Fruit fly (Drosophila melanogaster) whole organism, wandering third instar larva: ENCODE measurements around the gene CG46311.
A peak's percentile ranks its signal among the peaks of the same experiment; 100 is the strongest.

Source experiments
- Abd-B ChIP-seq: fragments of >200 bp; optimal IDR thresholded peaks from 2 replicates; lab custom pipeline; 2017; ENCODE audit warnings: missing biosample characterization, missing genetic modification characterization
- CG32264 ChIP-seq: fragments of 200-800 bp; sonication (Bioruptor generic); optimal IDR thresholded peaks from 2 replicates; lab custom pipeline; 2016; ENCODE audit warnings: missing biosample characterization, missing genetic modification characterization
- CG9705 ChIP-seq: fragments of 200-800 bp; sonication (Bioruptor generic); optimal IDR thresholded peaks from 2 replicates; lab custom pipeline; 2018; ENCODE audit warnings: missing biosample characterization, mild to moderate bottlenecking, missing genetic modification characterization
- CrebA ChIP-seq: fragments of 200-800 bp; sonication (Bioruptor generic); optimal IDR thresholded peaks from 2 replicates; lab custom pipeline; 2016; ENCODE audit warnings: missing biosample characterization, mild to moderate bottlenecking, missing genetic modification characterization, borderline replicate concordance
- Dfd ChIP-seq: fragments of >200 bp; optimal IDR thresholded peaks from 2 replicates; lab custom pipeline; 2017; ENCODE audit warnings: missing biosample characterization, missing genetic modification characterization
- Dif ChIP-seq: fragments of 200-275, 200-300 bp; sonication (Bioruptor generic); optimal IDR thresholded peaks from 2 replicates; lab custom pipeline; 2018; ENCODE audit warnings: missing biosample characterization, missing genetic modification characterization; ENCODE audit not compliant: partially characterized antibody
- GATAd ChIP-seq: sonication (Bioruptor generic); optimal IDR thresholded peaks from 2 replicates; lab custom pipeline; 2016; ENCODE audit warnings: missing biosample characterization, missing genetic modification characterization
- HLH106 ChIP-seq: fragments of 200-800 bp; optimal IDR thresholded peaks from 3 replicates; lab custom pipeline; 2019; ENCODE audit warnings: missing biosample characterization, mild to moderate bottlenecking, missing genetic modification characterization, moderate library complexity
- Hnf4 ChIP-seq: fragments of 200-800 bp; sonication (Bioruptor generic); optimal IDR thresholded peaks from 2 replicates; lab custom pipeline; 2016; ENCODE audit warnings: missing biosample characterization, mild to moderate bottlenecking, missing genetic modification characterization
- Hr78 ChIP-seq: fragments of >200 bp; optimal IDR thresholded peaks from 2 replicates; lab custom pipeline; 2017; ENCODE audit warnings: missing biosample characterization, missing genetic modification characterization
- Hr83 ChIP-seq: fragments of 200-300 bp; sonication (Bioruptor generic); optimal IDR thresholded peaks from 2 replicates; lab custom pipeline; 2016; ENCODE audit warnings: missing biosample characterization, mild to moderate bottlenecking, missing genetic modification characterization, moderate library complexity; ENCODE audit not compliant: poor library complexity, severe bottlenecking
- Jra ChIP-seq: sonication (Bioruptor generic); optimal IDR thresholded peaks from 2 replicates; lab custom pipeline; 2016; ENCODE audit warnings: missing biosample characterization, missing genetic modification characterization
- Mio ChIP-seq: sonication (Bioruptor generic); optimal IDR thresholded peaks from 2 replicates; lab custom pipeline; 2016; ENCODE audit warnings: missing biosample characterization, missing genetic modification characterization
- N ChIP-seq: fragments of >200 bp; optimal IDR thresholded peaks from 2 replicates; lab custom pipeline; 2018; ENCODE audit warnings: missing biosample characterization, missing external identifiers, missing genetic modification characterization
- OdsH ChIP-seq: fragments of 200-800 bp; sonication (Bioruptor generic); optimal IDR thresholded peaks from 2 replicates; lab custom pipeline; 2016; ENCODE audit warnings: missing biosample characterization, mild to moderate bottlenecking, missing genetic modification characterization
- Rel ChIP-seq, 2 experiments: fragments of 200-800 bp; sonication (Bioruptor generic) in 1 of 2; optimal IDR thresholded peaks; 2 replicates in 1 of 2; 3 replicates in 1 of 2; lab custom pipeline; 2016 to 2019; ENCODE audit warnings: mild to moderate bottlenecking in 2 of 2, missing biosample characterization in 2 of 2, missing genetic modification characterization in 2 of 2, moderate library complexity in 1 of 2
- Sp1 ChIP-seq: fragments of 200-800 bp; sonication (Bioruptor generic); optimal IDR thresholded peaks from 3 replicates; lab custom pipeline; 2019; ENCODE audit warnings: missing biosample characterization, mild to moderate bottlenecking, missing genetic modification characterization, moderate library complexity
- Vsx2 ChIP-seq: fragments of 200-300, 225-300 bp; sonication (Bioruptor generic); optimal IDR thresholded peaks from 2 replicates; lab custom pipeline; 2018; ENCODE audit warnings: missing biosample characterization, missing genetic modification characterization; ENCODE audit not compliant: partially characterized antibody
- brk ChIP-seq: fragments of 200-800 bp; sonication (Bioruptor generic); optimal IDR thresholded peaks from 2 replicates; lab custom pipeline; 2016; ENCODE audit warnings: missing biosample characterization, mild to moderate bottlenecking, missing genetic modification characterization
- dmrt93B ChIP-seq: fragments of 200-800 bp; sonication (Bioruptor generic); optimal IDR thresholded peaks from 2 replicates; lab custom pipeline; 2018; ENCODE audit warnings: missing biosample characterization, mild to moderate bottlenecking, missing genetic modification characterization
- dsf ChIP-seq: sonication (Bioruptor generic); optimal IDR thresholded peaks from 2 replicates; lab custom pipeline; 2016; ENCODE audit warnings: missing biosample characterization, missing genetic modification characterization, borderline replicate concordance
- ey ChIP-seq: fragments of 200-800 bp; sonication (Bioruptor generic); optimal IDR thresholded peaks from 2 replicates; lab custom pipeline; 2016; ENCODE audit warnings: missing biosample characterization, missing genetic modification characterization
- foxo ChIP-seq, 2 experiments: fragments of 200-800 bp; sonication (Bioruptor generic); optimal IDR thresholded peaks; 2 replicates in 1 of 2; 3 replicates in 1 of 2; lab custom pipeline; 2016 to 2017; ENCODE audit warnings: missing biosample characterization in 2 of 2, missing genetic modification characterization in 2 of 2
- fru ChIP-seq: fragments of 200-800 bp; sonication (Bioruptor generic); optimal IDR thresholded peaks from 3 replicates; lab custom pipeline; 2016; ENCODE audit warnings: missing biosample characterization, mild to moderate bottlenecking, missing genetic modification characterization
- h ChIP-seq: fragments of 200-800 bp; sonication (Bioruptor generic); optimal IDR thresholded peaks from 3 replicates; lab custom pipeline; 2016; ENCODE audit warnings: missing biosample characterization, mild to moderate bottlenecking, missing genetic modification characterization
- jim ChIP-seq: fragments of 175-275, 200-325 bp; sonication (Bioruptor generic); optimal IDR thresholded peaks from 2 replicates; lab custom pipeline; 2016; ENCODE audit warnings: missing biosample characterization, mild to moderate bottlenecking, missing genetic modification characterization
- lola ChIP-seq: fragments of >200 bp; optimal IDR thresholded peaks from 2 replicates; lab custom pipeline; 2017; ENCODE audit warnings: missing biosample characterization, missing genetic modification characterization
- pan ChIP-seq: fragments of >200 bp; optimal IDR thresholded peaks from 2 replicates; lab custom pipeline; 2017
- psq ChIP-seq: fragments of 200-800 bp; sonication (Bioruptor generic); optimal IDR thresholded peaks from 3 replicates; lab custom pipeline; 2017; ENCODE audit warnings: missing biosample characterization, mild to moderate bottlenecking, missing genetic modification characterization, moderate library complexity
- rgr ChIP-seq: fragments of 200-800 bp; sonication (Bioruptor generic); optimal IDR thresholded peaks from 3 replicates; lab custom pipeline; 2016; ENCODE audit warnings: missing biosample characterization, mild to moderate bottlenecking, missing genetic modification characterization
- sage ChIP-seq: fragments of 200-800 bp; sonication (Bioruptor generic); optimal IDR thresholded peaks from 2 replicates; lab custom pipeline; 2016; ENCODE audit warnings: missing biosample characterization, mild to moderate bottlenecking, missing genetic modification characterization
- sv ChIP-seq: fragments of 200-800 bp; sonication (Bioruptor generic); optimal IDR thresholded peaks from 3 replicates; lab custom pipeline; 2016; ENCODE audit warnings: missing biosample characterization, missing genetic modification characterization
- tai ChIP-seq: sonication (Bioruptor generic); optimal IDR thresholded peaks from 2 replicates; lab custom pipeline; 2016; ENCODE audit warnings: missing biosample characterization, missing genetic modification characterization
- usp ChIP-seq: fragments of >200 bp; optimal IDR thresholded peaks from 2 replicates; lab custom pipeline; 2017; ENCODE audit warnings: missing biosample characterization, missing genetic modification characterization
- woc ChIP-seq: sonication (Bioruptor generic); optimal IDR thresholded peaks from 2 replicates; lab custom pipeline; 2016; ENCODE audit warnings: missing biosample characterization, mild to moderate bottlenecking, missing genetic modification characterization

CG46311 gene

dm6 chrX:13572382-13572781, 8.8 kb downstream of the CG46311 start:
- TF ChIP-seq woc (GFP tag; lab: Kevin White, UChicago) (no peak), Vsx2 (GFP tag; lab: Kevin White, UChicago) (no peak), N (GFP tag; lab: Kevin White, UChicago) (no peak), sv (GFP tag; lab: Kevin White, UChicago) (no peak), Sp1 (GFP tag; lab: Kevin White, UChicago) (no peak), dmrt93B (GFP tag; lab: Kevin White, UChicago) (no peak), jim (GFP tag; lab: Kevin White, UChicago) (no peak), rgr (no peak), CG32264 (GFP tag; lab: Kevin White, UChicago) (no peak), Dfd (GFP tag; lab: Kevin White, UChicago) (no peak), psq (no peak), Hr83 (GFP tag; lab: Kevin White, UChicago) (no peak), ey (GFP tag; lab: Kevin White, UChicago) (peak; percentile 29), foxo (GFP tag; optimal IDR thresholded peaks at IDR 0.05; lab: Kevin White, UChicago) (peak in 1 of 2 experiments; percentile 29), Hnf4 (no peak), h (GFP tag; lab: Kevin White, UChicago) (no peak), GATAd (GFP tag; lab: Kevin White, UChicago) (no peak)

DNA sequence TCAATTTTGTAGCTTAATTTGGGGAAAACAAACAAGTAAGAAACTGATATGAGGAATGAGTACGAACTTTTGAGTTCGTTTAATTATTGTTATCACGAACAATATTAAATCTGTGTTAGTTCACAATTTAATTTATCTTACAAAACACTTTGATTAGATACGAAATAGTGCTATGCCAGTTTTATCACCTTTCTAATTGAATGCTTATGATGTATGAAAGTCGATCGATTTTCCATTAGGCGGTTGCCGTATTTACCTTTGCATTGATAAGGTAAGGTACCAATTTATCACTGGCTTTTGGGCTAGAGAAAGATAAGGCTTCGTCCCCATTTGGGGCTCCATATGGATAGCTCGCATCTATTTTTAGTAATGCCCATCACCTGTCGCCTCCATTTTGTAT, 15.7 kb downstream of the CG46311 start:
- TF ChIP-seq woc (GFP tag; lab: Kevin White, UChicago): no peak
- no peak for TF ChIP-seq fru (GFP tag; lab: Kevin White, UChicago)
- no peak for TF ChIP-seq brk (GFP tag; lab: Kevin White, UChicago)
- no peak for TF ChIP-seq CrebA (GFP tag; lab: Kevin White, UChicago)
- TF ChIP-seq dsf (GFP tag; lab: Kevin White, UChicago): no peak
- TF ChIP-seq sage (GFP tag; lab: Kevin White, UChicago): no peak
- no peak for TF ChIP-seq Jra (GFP tag; lab: Kevin White, UChicago)
- no peak for TF ChIP-seq Rel (GFP tag; optimal IDR thresholded peaks at IDR 0.05; lab: Kevin White, UChicago)
- no peak for TF ChIP-seq Rel (tag; optimal IDR thresholded peaks at IDR 0.05; lab: Kevin White, UChicago)
- no peak for TF ChIP-seq h (GFP tag; lab: Kevin White, UChicago)
- TF ChIP-seq ey (GFP tag; lab: Kevin White, UChicago): no peak
- TF ChIP-seq CG32264 (GFP tag; lab: Kevin White, UChicago): no peak
- no peak for TF ChIP-seq usp (GFP tag; lab: Kevin White, UChicago)
- TF ChIP-seq Abd-B (GFP tag; lab: Kevin White, UChicago): no peak
- no peak for TF ChIP-seq OdsH (GFP tag; lab: Kevin White, UChicago)
- TF ChIP-seq CG9705 (GFP tag; lab: Kevin White, UChicago): no peak
- no peak for TF ChIP-seq GATAd (GFP tag; lab: Kevin White, UChicago)
- no peak for TF ChIP-seq lola

- no peak for TF ChIP-seq pan (lab: Kevin White, UChicago)
- TF ChIP-seq Mio (GFP tag; lab: Kevin White, UChicago): no peak
- TF ChIP-seq HLH106 (tag; lab: Kevin White, UChicago): no peak
- TF ChIP-seq Abd-B (GFP tag; lab: Kevin White, UChicago): no peak
- no peak for TF ChIP-seq Hr83 (GFP tag; lab: Kevin White, UChicago)
These were observed 23.3 kb downstream of the CG46311 start for dm6 chrX:13586888-13587287.

DNA sequence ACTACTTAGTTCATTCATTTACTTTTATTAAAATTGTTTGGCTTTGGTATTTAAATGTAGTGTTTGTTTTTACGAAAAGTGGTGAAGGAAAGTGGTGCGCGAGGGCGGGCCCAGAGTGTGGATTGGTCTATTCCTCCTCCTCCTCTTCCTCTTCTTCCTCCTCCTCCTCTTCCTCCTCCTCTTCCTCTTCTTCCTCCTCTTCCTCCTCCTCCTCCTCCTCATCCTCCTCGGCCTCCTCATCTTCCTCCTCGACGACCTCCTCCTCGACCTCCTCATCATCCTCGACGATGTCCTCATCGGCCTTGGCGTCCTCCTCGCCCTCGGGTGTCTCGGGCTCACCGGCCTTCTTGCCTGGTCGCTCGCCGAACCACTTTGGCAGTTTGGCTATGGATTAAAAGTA, 30.0 kb downstream of the CG46311 start:
- TF ChIP-seq dmrt93B (GFP tag; lab: Kevin White, UChicago) (no peak), HLH106 (tag; lab: Kevin White, UChicago) (no peak), Hr78 (GFP tag; lab: Kevin White, UChicago) (no peak), Dif (GFP tag; lab: Kevin White, UChicago) (no peak), lola (no peak), Jra (GFP tag; lab: Kevin White, UChicago) (no peak), dsf (GFP tag; lab: Kevin White, UChicago) (no peak), Dfd (GFP tag; lab: Kevin White, UChicago) (no peak), pan (lab: Kevin White, UChicago) (no peak), sage (GFP tag; lab: Kevin White, UChicago) (no peak), woc (GFP tag; lab: Kevin White, UChicago) (no peak), OdsH (GFP tag; lab: Kevin White, UChicago) (no peak), Rel (GFP tag; optimal IDR thresholded peaks at IDR 0.05; lab: Kevin White, UChicago) (no peak), Rel (tag; optimal IDR thresholded peaks at IDR 0.05; lab: Kevin White, UChicago) (no peak), GATAd (GFP tag; lab: Kevin White, UChicago) (no peak), psq (no peak), jim (GFP tag; lab: Kevin White, UChicago) (no peak), fru (GFP tag; lab: Kevin White, UChicago) (no peak), tai (no peak), foxo (GFP tag; optimal IDR thresholded peaks at IDR 0.05; lab: Kevin White, UChicago) (no peak)
